Fruit fly (Drosophila melanogaster): Measurements from ENCODE around the gene psd.

The psd gene

DNA sequence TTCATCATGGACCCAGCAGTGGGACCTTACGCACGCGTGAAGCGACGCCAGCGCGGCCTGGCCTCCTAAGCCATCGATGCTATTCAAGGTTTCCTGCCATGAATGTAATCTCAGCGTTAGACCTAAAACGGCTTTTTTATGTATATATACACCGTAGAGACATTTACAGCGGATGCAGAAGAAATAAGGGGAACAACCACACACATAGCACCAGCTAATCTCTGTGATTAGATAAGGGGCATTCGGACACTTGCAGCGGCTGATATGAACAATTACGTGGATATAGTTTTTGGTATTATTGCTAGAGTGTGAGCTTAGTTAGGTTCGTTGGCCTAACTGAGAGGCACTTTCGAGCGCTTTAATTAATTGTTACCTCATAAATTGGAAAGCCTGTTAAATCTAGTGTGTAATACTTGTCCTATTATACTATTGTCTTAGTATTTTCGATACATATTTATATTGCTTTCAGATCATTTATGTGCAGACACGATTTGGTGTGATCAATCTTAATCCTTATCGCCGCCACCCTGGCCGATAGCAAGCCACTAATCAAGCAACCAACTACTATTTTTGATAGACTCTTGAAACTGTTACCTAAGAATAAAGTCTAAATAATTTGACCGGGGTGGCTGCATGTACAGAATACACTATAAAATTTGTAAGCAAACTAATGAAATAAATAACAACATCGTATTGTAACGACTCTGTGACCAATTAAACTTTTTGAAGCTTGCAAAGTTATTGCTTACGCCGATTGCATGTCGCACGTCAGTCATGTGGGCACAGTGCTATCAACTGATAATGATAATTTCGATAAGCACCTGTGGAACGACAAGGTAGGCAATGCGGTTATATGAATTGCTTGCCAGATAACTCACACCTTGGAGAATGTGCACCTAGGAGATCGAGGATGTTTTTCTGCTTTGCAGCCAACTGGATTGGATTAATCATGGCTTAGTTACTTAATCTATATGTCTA is 23.7 kb upstream of the psd start (continued):
- TF ChIP-seq CG42726 (GFP tag; IDR thresholded peaks at IDR 0.05; ENCODE audit: partially characterized antibody) (no peak), ems (GFP tag; optimal IDR thresholded peaks at IDR 0.05) (no peak), Doc2 (GFP tag; IDR thresholded peaks at IDR 0.05) (no peak), CG9609 (GFP tag; optimal IDR thresholded peaks at IDR 0.05) (no peak), CG1529 (GFP tag; optimal IDR thresholded peaks at IDR 0.05) (no peak), CG31441 (GFP tag; IDR thresholded peaks at IDR 0.05) (no peak), Fer1 (GFP tag; optimal IDR thresholded peaks at IDR 0.05) (no peak), NFAT (GFP tag; IDR thresholded peaks at IDR 0.05) (no peak), lab (GFP tag; optimal IDR thresholded peaks at IDR 0.05) (no peak), CG15601 (tag; optimal IDR thresholded peaks at IDR 0.05) (no peak), CG30020 (tag; optimal IDR thresholded peaks at IDR 0.05) (no peak), CG12104 (GFP tag; optimal IDR thresholded peaks at IDR 0.05) (no peak), CG34376 (GFP tag; optimal IDR thresholded peaks at IDR 0.05) (peak; percentile 36), CG17802 (tag; optimal IDR thresholded peaks at IDR 0.05) (no peak), crol (GFP tag; IDR thresholded peaks at IDR 0.05) (no peak), mirr (GFP tag; optimal IDR thresholded peaks at IDR 0.05) (peak; percentile 37), Sry-δ (GFP tag; optimal IDR thresholded peaks at IDR 0.05) (no peak), C15 (GFP tag; IDR thresholded peaks at IDR 0.05) (no peak), dimm (GFP tag; IDR thresholded peaks at IDR 0.05) (no peak), D19A (tag; optimal IDR thresholded peaks at IDR 0.05) (no peak), ab (GFP tag; optimal IDR thresholded peaks at IDR 0.05) (no peak), org-1 (GFP tag; optimal IDR thresholded peaks at IDR 0.05) (no peak), Ets65A (GFP tag) (peak; percentile 61), cad (GFP tag; optimal IDR thresholded peaks at IDR 0.05) (no peak), Nf-YB (GFP tag; optimal IDR thresholded peaks at IDR 0.05) (no peak), CG8924 (tag; optimal IDR thresholded peaks at IDR 0.05) (no peak), z (GFP tag; IDR thresholded peaks at IDR 0.05) (no peak), insv (GFP tag; optimal IDR thresholded peaks at IDR 0.05) (no peak), CG6272 (GFP tag; IDR thresholded peaks at IDR 0.05) (no peak), dpn (GFP tag; optimal IDR thresholded peaks at IDR 0.05) (no peak), en (GFP tag; optimal IDR thresholded peaks at IDR 0.05) (no peak), chinmo (GFP tag; IDR thresholded peaks at IDR 0.05; ENCODE audit: partially characterized antibody) (peak; percentile 53; the same call in 1 of the 4 replicates), E2f1 (GFP tag; IDR thresholded peaks at IDR 0.05) (no peak), cwo (GFP tag; optimal IDR thresholded peaks at IDR 0.05) (no peak), grn (GFP tag; optimal IDR thresholded peaks at IDR 0.05) (peak; percentile 80), hb (GFP tag; IDR thresholded peaks at IDR 0.05; ENCODE audit: partially characterized antibody) (no peak), ci (GFP tag; IDR thresholded peaks at IDR 0.05) (0 out of 3 replicates have a peak, but pooled peaks have one; percentile 21), CG6254 (GFP tag; optimal IDR thresholded peaks at IDR 0.05) (no peak), GATAe (GFP tag; conservative IDR thresholded peaks at IDR 0.05) (peak; percentile 64; the same call in 1 of the 2 replicates), sens-2 (GFP tag; IDR thresholded peaks at IDR 0.05) (0 out of 2 replicates have a peak, but pooled peaks have one; percentile 37), CG17829 (tag; optimal IDR thresholded peaks at IDR 0.05) (no peak), cas (GFP tag; IDR thresholded peaks at IDR 0.05) (no peak), exex (tag; optimal IDR thresholded peaks at IDR 0.05) (peak; percentile 78), HHEX (GFP tag; optimal IDR thresholded peaks at IDR 0.05) (no peak), CG15696 (tag; optimal IDR thresholded peaks at IDR 0.05) (no peak), CG11504 (tag; optimal IDR thresholded peaks at IDR 0.05) (no peak), E2f2 (GFP tag; IDR thresholded peaks at IDR 0.05) (no peak), CG8359 (GFP tag; optimal IDR thresholded peaks at IDR 0.05; ENCODE audit: borderline replicate concordance) (no peak), CG2199 (GFP tag; IDR thresholded peaks at IDR 0.05) (peak; percentile 77; the same call in 1 of the 3 replicates)

All from whole organism, embryonic.